Worm (Caenorhabditis elegans) whole organism, young adult: ENCODE measurements around the gene skr-6.

Experiments used
- B0035.1 ChIP-seq: sonication (generic microtip); optimal IDR thresholded peaks from 2 replicates; lab custom pipeline; 2016; ENCODE audit warnings: missing genetic modification characterization, mild to moderate bottlenecking, missing compliant biosample characterization, missing genotype, missing genetic modification reagents
- F49E8.2 ChIP-seq: sonication (generic microtip); optimal IDR thresholded peaks from 3 replicates; lab custom pipeline; 2017; ENCODE audit warnings: missing genetic modification characterization, mild to moderate bottlenecking, missing compliant biosample characterization, antibody characterized with exemption, moderate library complexity; ENCODE audit not compliant: insufficient read depth
- ama-1 ChIP-seq, 3 experiments: fragments of 150-350 bp in 1 of 3; sonication (generic microtip) in 2 of 3; optimal IDR thresholded peaks; 2 replicates each; lab custom pipeline; 2014 to 2018; ENCODE audit warnings: missing biosample characterization in 2 of 3, missing genetic modification characterization in 2 of 3, missing genetic modification reagents in 2 of 3
- ceh-91 ChIP-seq: fragments of 200-800 bp; sonication (Bioruptor generic); IDR thresholded peaks from 2 replicates; pipeline ENCODE4 v1.3.6; 2022; ENCODE audit warnings: missing genetic modification reagents, missing genetic modification characterization, missing compliant biosample characterization
- egl-44 ChIP-seq: fragments of 200-800 bp; sonication (Bioruptor generic); IDR thresholded peaks from 2 replicates; pipeline ENCODE4 v1.3.6; 2022; ENCODE audit warnings: missing genetic modification reagents, missing genetic modification characterization, missing compliant biosample characterization
- egrh-3 ChIP-seq: fragments of 200-800 bp; sonication (Bioruptor generic); IDR thresholded peaks from 2 replicates; pipeline ENCODE4 v1.3.6; 2022; ENCODE audit warnings: missing genetic modification reagents, missing genetic modification characterization, missing compliant biosample characterization
- lag-1 ChIP-seq: fragments of 200-800 bp; sonication (Bioruptor generic); IDR thresholded peaks from 2 replicates; pipeline ENCODE4 v1.3.6; 2022; ENCODE audit warnings: missing genetic modification reagents, missing genetic modification characterization, missing compliant biosample characterization
- mel-28 ChIP-seq: sonication (generic microtip); optimal IDR thresholded peaks from 2 replicates; lab custom pipeline; 2016; ENCODE audit warnings: borderline replicate concordance, mild to moderate bottlenecking, missing genetic modification characterization, missing compliant biosample characterization
- nfya-2 ChIP-seq: fragments of 200-800 bp; sonication (Bioruptor generic); IDR thresholded peaks from 2 replicates; pipeline ENCODE4 v1.3.6; 2022; ENCODE audit warnings: missing genetic modification reagents, missing genetic modification characterization, missing compliant biosample characterization
- nhr-90 ChIP-seq: sonication (generic microtip); optimal IDR thresholded peaks from 2 replicates; lab custom pipeline; 2016; ENCODE audit warnings: missing genotype, mild to moderate bottlenecking, missing genetic modification characterization, missing compliant biosample characterization
- pha-4 ChIP-seq: fragments of 150-350 bp; sonication (generic microtip); optimal IDR thresholded peaks from 2 replicates; lab custom pipeline; 2014; ENCODE audit warnings: missing biosample characterization, missing genetic modification reagents, missing genetic modification characterization
- tlf-1 ChIP-seq: fragments of 200-800 bp; sonication (Bioruptor generic); optimal IDR thresholded peaks from 2 replicates; lab custom pipeline; 2018; ENCODE audit warnings: mild to moderate bottlenecking, missing genetic modification characterization, missing compliant biosample characterization
- unc-62 ChIP-seq: fragments of 150-350 bp; optimal IDR thresholded peaks from 2 replicates; lab custom pipeline; 2014; ENCODE audit warnings: missing biosample characterization, missing genetic modification reagents, missing genetic modification characterization
- ztf-18 ChIP-seq: sonication (generic microtip); optimal IDR thresholded peaks from 2 replicates; lab custom pipeline; 2016; ENCODE audit warnings: missing genotype, mild to moderate bottlenecking, missing genetic modification characterization, missing compliant biosample characterization

ce11 chrV:18246077-18246476, 23.7 kb downstream of the skr-6 start:
- no peak for TF ChIP-seq ceh-91 (GFP tag; lab: Robert Waterston, UW)
- TF ChIP-seq nfya-2 = no peak
- no peak for TF ChIP-seq unc-62
- no peak for TF ChIP-seq nhr-90 (tag; lab: Kevin White, UChicago)
- no peak for TF ChIP-seq ztf-18 (tag; lab: Kevin White, UChicago)
- TF ChIP-seq egrh-3 (GFP tag; lab: Robert Waterston, UW) = no peak
- TF ChIP-seq mel-28 = no peak
- no peak for TF ChIP-seq B0035.1 (tag; lab: Kevin White, UChicago)
- TF ChIP-seq pha-4 (tag; lab: Kevin White, UChicago) = no peak
- no peak for TF ChIP-seq ama-1 (optimal IDR thresholded peaks at IDR 0.05; lab: Kevin White, UChicago)
- no peak for TF ChIP-seq ama-1 (GFP tag; optimal IDR thresholded peaks at IDR 0.05; lab: Kevin White, UChicago)
- TF ChIP-seq egl-44 (GFP tag; lab: Robert Waterston, UW) = no peak
- no peak for TF ChIP-seq tlf-1 (GFP tag; lab: Kevin White, UChicago)
- TF ChIP-seq lag-1 = no peak
- no peak for TF ChIP-seq F49E8.2 (tag; lab: Kevin White, UChicago)
